Worm (Caenorhabditis elegans): ENCODE measurements around the gene str-151.
A peak's percentile ranks its signal among the peaks of the same experiment; 100 is the strongest.
"Not testable (repeated sequence)": the region's sequence is repeated elsewhere in the genome, so short reads cannot be mapped to it uniquely, and the experiment has no call there.

str-151 gene

DNA sequence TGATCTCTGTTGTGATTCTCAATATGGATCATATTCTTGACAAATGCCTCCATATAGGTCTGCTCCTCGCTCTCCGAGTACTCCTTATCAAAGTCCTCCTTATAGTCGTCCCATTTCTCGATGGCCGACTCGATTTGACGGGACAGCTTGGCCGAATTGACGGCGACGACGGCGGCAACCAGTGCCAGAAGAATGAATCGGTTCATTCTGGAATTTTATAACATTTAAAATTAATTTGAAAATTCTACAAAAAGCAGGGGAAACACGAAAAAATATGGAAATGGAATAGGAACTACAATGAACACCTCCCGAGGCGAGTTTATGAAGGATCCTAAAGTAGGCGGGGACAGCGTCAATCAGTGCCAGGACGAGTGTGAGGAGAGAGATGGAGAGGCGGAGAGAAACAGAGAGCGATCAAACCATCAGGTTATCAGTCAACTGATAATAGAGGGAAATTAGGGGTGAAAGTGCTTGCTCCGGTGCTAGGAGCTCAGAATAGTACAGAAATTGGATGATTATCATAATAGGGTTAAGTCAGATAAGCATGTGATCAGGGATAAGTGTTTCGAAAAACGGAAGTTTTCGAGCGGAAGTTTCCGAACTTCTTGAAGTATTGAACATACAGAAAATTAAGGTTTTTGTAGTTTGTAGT is 19.3 kb downstream of the str-151 start, which contains the start of gene cpl-1 (continued):
- TF ChIP-seq zip-2 (tag; optimal IDR thresholded peaks at IDR 0.05) (no peak), php-3 (GFP tag; IDR thresholded peaks at IDR 0.05) (peak; percentile 58; the same call in 1 of the 2 replicates), nhr-102 (tag; optimal IDR thresholded peaks at IDR 0.05) (peak; percentile 51), mxl-2 (GFP tag; conservative IDR thresholded peaks at IDR 0.05) (no peak), madf-5 (GFP tag; IDR thresholded peaks at IDR 0.05) (no peak), pqm-1 (tag; optimal IDR thresholded peaks at IDR 0.05) (peak; percentile 9), nhr-237 (tag; optimal IDR thresholded peaks at IDR 0.05) (no peak), dmd-6 (GFP tag; IDR thresholded peaks at IDR 0.05) (peak; percentile 73)

DNA sequence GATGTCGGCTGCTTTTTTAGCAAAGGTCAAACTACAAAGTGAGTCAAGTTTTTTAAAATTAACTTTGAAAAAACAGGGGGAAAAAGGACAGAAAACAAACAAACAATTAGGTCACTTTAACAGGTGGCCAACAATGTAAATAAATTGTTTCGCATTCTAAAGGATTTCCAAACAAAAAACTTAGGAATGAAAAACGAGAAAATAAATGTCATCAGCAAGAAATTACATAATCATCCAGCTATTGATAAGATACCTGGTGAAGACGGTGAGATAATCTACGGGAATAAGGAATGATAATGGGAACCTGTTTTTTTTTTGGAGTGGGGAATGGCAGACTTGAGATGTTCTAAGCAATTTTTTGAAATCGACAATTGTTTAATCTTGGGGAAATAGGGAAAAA is 20.1 kb downstream of the str-151 start:
- TF ChIP-seq egl-27 (tag; optimal IDR thresholded peaks at IDR 0.05) (no peak), skn-1 (tag; optimal IDR thresholded peaks at IDR 0.05) (no peak), aha-1 (tag) (peak; percentile 52), zag-1 (tag; optimal IDR thresholded peaks at IDR 0.05) (no peak)

DNA sequence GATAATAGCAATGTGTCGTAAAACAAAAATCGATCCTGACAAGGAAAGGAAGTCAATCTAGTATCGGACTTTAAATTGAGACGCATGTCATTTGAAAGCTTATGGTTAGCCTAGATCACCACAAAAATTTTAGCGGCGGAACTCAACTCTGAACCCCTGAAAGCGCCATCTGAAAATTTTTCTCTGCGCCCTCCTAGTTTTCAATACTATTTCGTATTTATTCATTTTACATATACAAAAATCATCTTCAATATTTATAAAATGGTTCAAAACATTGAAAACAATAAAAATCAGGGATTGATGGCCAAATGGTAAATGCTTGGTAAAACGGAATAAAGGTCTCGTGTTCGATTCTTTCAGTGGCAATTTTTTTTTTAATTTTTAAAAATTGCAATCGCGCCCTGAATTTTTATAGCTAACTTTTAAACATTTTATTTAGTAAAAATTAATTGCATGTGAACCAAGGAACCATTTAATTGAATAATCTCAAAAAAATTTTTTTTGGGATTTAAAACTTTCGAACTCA is 21.4 kb downstream of the str-151 start:
- TF ChIP-seq pha-4 (GFP tag; IDR thresholded peaks at IDR 0.05) (peak; percentile 14; the same call in 1 of the 2 replicates), arid-1 (GFP tag; conservative IDR thresholded peaks at IDR 0.05) (0 out of 2 replicates have a peak, but pooled peaks have one; percentile 16)
- TF ChIP-seq pha-4 (tag; optimal IDR thresholded peaks at IDR 0.05): not testable (repeated sequence)

DNA sequence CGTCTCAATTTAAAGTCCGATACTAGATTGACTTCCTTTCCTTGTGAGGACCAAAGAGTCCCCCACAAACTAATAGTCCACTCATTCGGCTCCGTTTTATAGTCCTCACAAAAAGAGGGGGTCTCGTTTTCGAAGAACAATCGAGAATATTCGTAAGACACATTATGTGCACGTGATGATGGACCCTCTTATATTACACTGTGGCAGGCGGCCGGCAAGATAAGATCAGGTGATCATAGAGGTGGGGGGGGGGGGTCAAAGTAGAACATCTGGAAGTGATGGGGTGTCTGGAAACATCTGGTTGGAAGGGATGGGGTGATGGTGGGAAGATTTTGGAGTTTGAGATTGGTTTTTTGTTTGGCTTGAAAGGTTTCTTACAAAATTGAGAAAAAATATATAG is 22.4 kb downstream of the str-151 start:
- TF ChIP-seq madf-5 (GFP tag; IDR thresholded peaks at IDR 0.05): no peak
- no peak for TF ChIP-seq arid-1 (GFP tag; conservative IDR thresholded peaks at IDR 0.05)
- peak; percentile 1 for TF ChIP-seq aha-1 (tag)
- TF ChIP-seq egl-27 (tag; optimal IDR thresholded peaks at IDR 0.05): no peak
- TF ChIP-seq unc-130 (GFP tag; optimal IDR thresholded peaks at IDR 0.05): no peak
- no peak for TF ChIP-seq nhr-48 (tag; optimal IDR thresholded peaks at IDR 0.05)
- TF ChIP-seq F44E2.7 (GFP tag; IDR thresholded peaks at IDR 0.05): no peak
- TF ChIP-seq hlh-30 (tag; optimal IDR thresholded peaks at IDR 0.05; ENCODE audit: insufficient read depth): peak; percentile 64
- no peak for TF ChIP-seq daf-8 (GFP tag; IDR thresholded peaks at IDR 0.05)
- TF ChIP-seq lir-3 (tag; optimal IDR thresholded peaks at IDR 0.05): no peak
- no peak for TF ChIP-seq zfp-3 (GFP tag; conservative IDR thresholded peaks at IDR 0.05)
- TF ChIP-seq jun-1 (tag; optimal IDR thresholded peaks at IDR 0.05): no peak
- TF ChIP-seq dve-1 (tag; optimal IDR thresholded peaks at IDR 0.05; ENCODE audit: insufficient read depth): peak; percentile 38
- peak; percentile 14; the same call in 1 of the 2 replicates for TF ChIP-seq dmd-6 (GFP tag; IDR thresholded peaks at IDR 0.05)
- TF ChIP-seq unc-39 (tag; optimal IDR thresholded peaks at IDR 0.05): no peak
- no peak for TF ChIP-seq daf-19 (GFP tag; conservative IDR thresholded peaks at IDR 0.05)
- no peak for TF ChIP-seq gei-8 (GFP tag; optimal IDR thresholded peaks at IDR 0.05)
- TF ChIP-seq F49E8.2 (tag; optimal IDR thresholded peaks at IDR 0.05; ENCODE audit: borderline replicate concordance): no peak
- no peak for TF ChIP-seq lin-38 (GFP tag; IDR thresholded peaks at IDR 0.05)
- no peak for TF ChIP-seq spr-1 (tag; optimal IDR thresholded peaks at IDR 0.05)
- TF ChIP-seq lin-29 (GFP tag; IDR thresholded peaks at IDR 0.05): no peak
- peak; percentile 66 for TF ChIP-seq hlh-11 (tag; optimal IDR thresholded peaks at IDR 0.05)
- no peak for TF ChIP-seq skn-1 (tag; optimal IDR thresholded peaks at IDR 0.05)
- no peak for TF ChIP-seq attf-4 (tag; optimal IDR thresholded peaks at IDR 0.05)
- TF ChIP-seq mdt-29 (GFP tag; IDR thresholded peaks at IDR 0.05): peak; percentile 95
- no peak for TF ChIP-seq ces-1 (GFP tag; optimal IDR thresholded peaks at IDR 0.05)
- no peak for TF ChIP-seq zfp-2 (tag; optimal IDR thresholded peaks at IDR 0.05)
- TF ChIP-seq ztf-7 (tag; optimal IDR thresholded peaks at IDR 0.05): no peak
- TF ChIP-seq daf-16 (GFP tag; optimal IDR thresholded peaks at IDR 0.05): no peak
- TF ChIP-seq daf-16 (tag; optimal IDR thresholded peaks at IDR 0.05): no peak
- TF ChIP-seq mes-2 (tag; optimal IDR thresholded peaks at IDR 0.05; ENCODE audit: poor library complexity, severe bottlenecking): no peak
- TF ChIP-seq rbr-2 (tag; optimal IDR thresholded peaks at IDR 0.05): no peak
- TF ChIP-seq ama-1 (optimal IDR thresholded peaks at IDR 0.05): no peak
- TF ChIP-seq madf-9 (GFP tag; conservative IDR thresholded peaks at IDR 0.05): no peak
- no peak for TF ChIP-seq nhr-237 (tag; optimal IDR thresholded peaks at IDR 0.05)
- no peak for TF ChIP-seq ceh-44 (GFP tag; IDR thresholded peaks at IDR 0.05)
- no peak for TF ChIP-seq nhr-76 (tag; optimal IDR thresholded peaks at IDR 0.05)

Data from whole organism, L4 larva.